Fruit fly (Drosophila melanogaster): ENCODE results near the gene t-cup.

dm6 chr2L:12495196-12495595, 1.9 kb downstream of the t-cup start:
- TF ChIP-seq cnc (optimal IDR thresholded peaks at IDR 0.05) (peak in 1 of 2 experiments; percentile 5), CG33017 (tag; optimal IDR thresholded peaks at IDR 0.05) (no peak), Clk (GFP tag; optimal IDR thresholded peaks at IDR 0.05) (no peak), bab1 (GFP tag; optimal IDR thresholded peaks at IDR 0.05) (no peak), tj (GFP tag; optimal IDR thresholded peaks at IDR 0.05) (no peak), pad (GFP tag; optimal IDR thresholded peaks at IDR 0.05) (no peak), toe (GFP tag; optimal IDR thresholded peaks at IDR 0.05) (no peak), CG7045 (GFP tag; optimal IDR thresholded peaks at IDR 0.05) (no peak), Crg-1 (GFP tag; optimal IDR thresholded peaks at IDR 0.05) (no peak)

All from whole organism, adult.